Worm (Caenorhabditis elegans) whole organism, L4 larva: Measurements from ENCODE around the gene W06G6.10.

Source experiments
- aha-1 ChIP-seq: fragments of 150-350 bp; peaks from one replicate; lab custom pipeline; 2014; ENCODE audit warnings: missing biosample characterization, missing genetic modification characterization
- lsy-2 ChIP-seq, 2 experiments: fragments of 150-350 bp in 1 of 2; sonication (generic microtip) in 1 of 2; optimal IDR thresholded peaks; 2 replicates each; lab custom pipeline; 2014 to 2017; ENCODE audit warnings: missing biosample characterization in 2 of 2, missing genetic modification characterization in 2 of 2
- madf-9 ChIP-seq: fragments of 200-800 bp; sonication (Bioruptor generic); conservative IDR thresholded peaks from 2 replicates; pipeline ENCODE4 v1.3.6; 2022; ENCODE audit warnings: missing genetic modification reagents, missing genetic modification characterization, missing compliant biosample characterization
- mdl-1 ChIP-seq, 2 experiments: fragments of 150-350 bp in 1 of 2; sonication (generic microtip) in 1 of 2; optimal IDR thresholded peaks; 2 replicates each; lab custom pipeline; 2014 to 2017; ENCODE audit warnings: missing biosample characterization in 2 of 2, missing genetic modification characterization in 2 of 2
- php-3 ChIP-seq: fragments of 200-800 bp; sonication (Bioruptor generic); IDR thresholded peaks from 2 replicates; pipeline ENCODE4 v1.3.6; 2022; ENCODE audit warnings: missing genetic modification reagents, missing genetic modification characterization, missing compliant biosample characterization
- sdz-12 ChIP-seq: fragments of 200-800 bp; sonication (Bioruptor generic); optimal IDR thresholded peaks from 2 replicates; lab custom pipeline; 2018; ENCODE audit warnings: mild to moderate bottlenecking, missing genetic modification characterization, missing compliant biosample characterization
- unc-62 ChIP-seq, 3 experiments: fragments of 150-350 bp in 1 of 3; sonication (generic microtip); optimal IDR thresholded peaks in 2 of 3; peaks in 1 of 3; 1 replicate in 1 of 3; 2 replicates in 2 of 3; lab custom pipeline; 2014 to 2017; ENCODE audit warnings: missing biosample characterization in 3 of 3, missing genetic modification characterization in 3 of 3, missing genetic modification reagents in 3 of 3, missing genotype in 1 of 3
- zag-1 ChIP-seq: fragments of 150-350 bp; optimal IDR thresholded peaks from 2 replicates; lab custom pipeline; 2014; ENCODE audit warnings: missing biosample characterization, missing genetic modification characterization
- ztf-11 ChIP-seq: fragments of 150-350 bp; optimal IDR thresholded peaks from 2 replicates; lab custom pipeline; 2014; ENCODE audit warnings: missing biosample characterization, missing genetic modification characterization
- ztf-7 ChIP-seq: fragments of 150-350 bp; optimal IDR thresholded peaks from 2 replicates; lab custom pipeline; 2014; ENCODE audit warnings: missing biosample characterization, missing genetic modification characterization

DNA sequence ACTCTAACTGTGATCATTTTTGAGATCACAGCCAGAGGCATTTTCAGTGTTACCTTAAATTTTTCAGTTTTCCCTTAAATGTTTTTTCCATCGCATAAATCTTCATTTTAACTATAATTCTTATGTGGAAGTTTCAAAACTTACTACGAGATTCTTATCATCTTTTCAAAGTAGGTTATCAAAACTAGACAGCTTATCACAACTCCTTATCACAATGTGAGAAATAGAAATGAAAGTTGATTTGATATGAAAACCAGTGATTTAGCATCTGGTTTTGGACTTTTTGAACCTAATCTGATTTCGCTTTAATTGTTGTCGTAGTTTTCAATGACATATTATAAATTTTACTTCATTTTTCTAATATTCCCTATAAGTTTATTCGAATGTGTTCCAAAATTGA lies 11.1 kb downstream of the W06G6.10 start, which contains the start of gene mltn-11:
- TF ChIP-seq ztf-11 (no peak), sdz-12 (GFP tag; lab: Kevin White, UChicago) (no peak), lsy-2 (tag; optimal IDR thresholded peaks at IDR 0.05; lab: Kevin White, UChicago) (no peak), ztf-7 (tag; lab: Kevin White, UChicago) (no peak), php-3 (GFP tag; lab: Robert Waterston, UW) (no peak), zag-1 (tag; lab: Kevin White, UChicago) (no peak), madf-9 (GFP tag; lab: Robert Waterston, UW) (no peak), unc-62 (GFP tag; optimal IDR thresholded peaks at IDR 0.05 in 1 of 2; lab: Kevin White, UChicago) (no peak), unc-62 (tag; optimal IDR thresholded peaks at IDR 0.05; lab: Kevin White, UChicago) (no peak), aha-1 (tag; lab: Kevin White, UChicago) (no peak), mdl-1 (tag; optimal IDR thresholded peaks at IDR 0.05; lab: Kevin White, UChicago) (no peak)
